Fruit fly (Drosophila melanogaster): ENCODE results near the gene CG4496.
A peak's percentile ranks its signal among the peaks of the same experiment; 100 is the strongest.

The CG4496 gene

dm6 chr2L:7175786-7176185 is 14.0 kb downstream of the CG4496 start (continued):
- TF ChIP-seq CG11902 (GFP tag; optimal IDR thresholded peaks at IDR 0.05): peak; percentile 15
- TF ChIP-seq svp (GFP tag): no peak
- peak; percentile 12 for TF ChIP-seq Eip75B (GFP tag; optimal IDR thresholded peaks at IDR 0.05)
- peak; percentile 84 for TF ChIP-seq Eip78C (GFP tag)
- TF ChIP-seq dsx (GFP tag; optimal IDR thresholded peaks at IDR 0.05; ENCODE audit: poor library complexity, severe bottlenecking): peak; percentile 53
- no peak for TF ChIP-seq esn (GFP tag; optimal IDR thresholded peaks at IDR 0.05)
- peak; percentile 37 for TF ChIP-seq CG8632 (GFP tag; optimal IDR thresholded peaks at IDR 0.05)
- TF ChIP-seq fd85E (GFP tag; optimal IDR thresholded peaks at IDR 0.05): no peak
- TF ChIP-seq CG11294 (GFP tag; IDR thresholded peaks at IDR 0.05): no peak
- no peak for TF ChIP-seq Ets21C (GFP tag; optimal IDR thresholded peaks at IDR 0.05)
- TF ChIP-seq CG3032 (tag; optimal IDR thresholded peaks at IDR 0.05): no peak
- no peak for TF ChIP-seq Blimp-1 (GFP tag; optimal IDR thresholded peaks at IDR 0.05)
- no peak for TF ChIP-seq spab (GFP tag; optimal IDR thresholded peaks at IDR 0.05)
- peak; percentile 19 for TF ChIP-seq Smox (GFP tag; optimal IDR thresholded peaks at IDR 0.05)
- TF ChIP-seq Sox14 (GFP tag; optimal IDR thresholded peaks at IDR 0.05): no peak
- peak; percentile 36 for TF ChIP-seq CG9139 (GFP tag; optimal IDR thresholded peaks at IDR 0.05)
- TF ChIP-seq ss (GFP tag; optimal IDR thresholded peaks at IDR 0.05): peak; percentile 33 to 76
- TF ChIP-seq CG32006 (GFP tag; optimal IDR thresholded peaks at IDR 0.05): peak; percentile 26
- no peak for TF ChIP-seq Gug (GFP tag; IDR thresholded peaks at IDR 0.05)
- no peak for TF ChIP-seq eg (GFP tag; IDR thresholded peaks at IDR 0.05)
- no peak for TF ChIP-seq CG11762 (GFP tag; optimal IDR thresholded peaks at IDR 0.05; ENCODE audit: insufficient read depth)
- no peak for TF ChIP-seq CG7368 (GFP tag; optimal IDR thresholded peaks at IDR 0.05)
- no peak for TF ChIP-seq CG8119 (GFP tag; IDR thresholded peaks at IDR 0.05)
- peak; percentile 55 for TF ChIP-seq CG31627 (GFP tag; optimal IDR thresholded peaks at IDR 0.05)
- TF ChIP-seq Met (GFP tag; optimal IDR thresholded peaks at IDR 0.05): no peak
- TF ChIP-seq topi (GFP tag; optimal IDR thresholded peaks at IDR 0.05): peak; percentile 62
- TF ChIP-seq CG10669 (GFP tag; optimal IDR thresholded peaks at IDR 0.05): no peak
- peak; percentile 66 for TF ChIP-seq cyc (GFP tag; optimal IDR thresholded peaks at IDR 0.05)
- no peak for TF ChIP-seq salr (GFP tag; optimal IDR thresholded peaks at IDR 0.05)
- TF ChIP-seq OdsH (GFP tag; optimal IDR thresholded peaks at IDR 0.05): no peak
- peak; percentile 75 for TF ChIP-seq CG3919 (GFP tag; optimal IDR thresholded peaks at IDR 0.05)
- TF ChIP-seq Hr4 (GFP tag; optimal IDR thresholded peaks at IDR 0.05): peak; percentile 33
- TF ChIP-seq acj6 (GFP tag; optimal IDR thresholded peaks at IDR 0.05): peak; percentile 63
- TF ChIP-seq pdm3 (GFP tag; optimal IDR thresholded peaks at IDR 0.05): no peak
- peak; percentile 22 for TF ChIP-seq Sox102F (GFP tag; optimal IDR thresholded peaks at IDR 0.05)
- peak; percentile 20 for TF ChIP-seq Hr39 (GFP tag; optimal IDR thresholded peaks at IDR 0.05)
- TF ChIP-seq Eip93F (GFP tag; optimal IDR thresholded peaks at IDR 0.05): no peak

DNA sequence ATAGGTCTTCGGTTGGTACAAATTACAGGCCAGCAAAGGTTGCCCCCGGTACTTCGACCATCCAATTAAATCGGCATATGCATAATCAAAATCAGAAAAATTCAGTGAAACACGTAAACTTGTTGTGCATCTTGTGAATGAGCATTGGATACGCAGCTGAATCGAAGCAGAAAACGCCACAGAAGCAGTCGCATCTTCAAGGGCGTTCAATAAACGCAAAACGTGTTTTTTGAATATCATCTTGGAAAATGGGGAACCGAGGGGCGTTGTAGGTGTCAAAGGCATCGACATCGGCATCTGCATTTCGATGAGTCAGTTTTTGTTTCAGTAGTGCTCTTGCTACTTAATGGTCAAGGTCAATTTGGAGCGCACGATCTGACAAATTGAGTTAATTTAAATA is 15.5 kb downstream of the CG4496 start:
- peak; percentile 59 for TF ChIP-seq svp (GFP tag)
- no peak for TF ChIP-seq net (GFP tag; optimal IDR thresholded peaks at IDR 0.05)
- TF ChIP-seq ss (GFP tag; optimal IDR thresholded peaks at IDR 0.05): peak in 1 of 2 experiments; percentile 27
- 0 out of 3 replicates have a peak, but pooled peaks have one; percentile 13 for TF ChIP-seq CG6163 (GFP tag; IDR thresholded peaks at IDR 0.05)
- peak; percentile 22 for TF ChIP-seq dsx (GFP tag; optimal IDR thresholded peaks at IDR 0.05; ENCODE audit: poor library complexity, severe bottlenecking)
- TF ChIP-seq salr (GFP tag; optimal IDR thresholded peaks at IDR 0.05): no peak

DNA sequence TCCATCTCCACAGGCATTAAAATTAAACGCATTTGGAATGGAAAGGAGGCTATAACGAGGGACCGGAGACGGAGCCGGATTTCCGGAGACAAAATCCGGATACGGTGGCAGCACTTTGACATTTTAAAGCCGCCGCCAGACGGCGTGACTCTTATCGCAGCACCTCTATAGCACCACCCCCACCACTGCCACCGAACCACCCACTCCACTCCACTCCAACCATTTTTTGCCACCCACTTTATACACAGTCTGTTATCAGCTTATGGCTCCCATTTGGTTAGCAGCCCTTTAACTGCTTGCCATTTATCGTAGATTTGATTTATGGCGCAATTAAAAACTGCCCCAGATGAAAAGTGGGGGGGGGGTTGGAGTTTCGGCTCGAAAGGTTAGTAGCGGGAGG is 20.8 kb downstream of the CG4496 start:
- TF ChIP-seq cyc (GFP tag; optimal IDR thresholded peaks at IDR 0.05) (no peak), acj6 (GFP tag; optimal IDR thresholded peaks at IDR 0.05) (no peak), CG3919 (GFP tag; optimal IDR thresholded peaks at IDR 0.05) (no peak), eg (GFP tag; IDR thresholded peaks at IDR 0.05) (no peak), CG6163 (GFP tag; IDR thresholded peaks at IDR 0.05) (no peak), CG6808 (GFP tag; optimal IDR thresholded peaks at IDR 0.05) (no peak), Gug (GFP tag; IDR thresholded peaks at IDR 0.05) (no peak), Sox102F (GFP tag; optimal IDR thresholded peaks at IDR 0.05) (no peak), fkh (GFP tag; optimal IDR thresholded peaks at IDR 0.05) (no peak)
